Fruit fly (Drosophila melanogaster) whole organism, embryonic: ENCODE measurements around the gene CG14803.

ENCODE experiments used
- C15 ChIP-seq: fragments of 200-800 bp; sonication (Bioruptor generic); IDR thresholded peaks from 3 replicates; pipeline ENCODE4 v1.3.6; 2022; ENCODE audit warnings: missing biosample characterization, missing genetic modification characterization
- CG10267 ChIP-seq: fragments of 200-800 bp; sonication (Bioruptor generic); optimal IDR thresholded peaks from 2 replicates; lab custom pipeline; 2018; ENCODE audit warnings: missing biosample characterization, mild to moderate bottlenecking, missing genetic modification characterization, moderate library complexity
- CG11696 ChIP-seq: fragments of 200-800 bp; sonication (Bioruptor generic); IDR thresholded peaks from 2 replicates; pipeline ENCODE4 v1.3.6; 2022; ENCODE audit warnings: missing biosample characterization, missing genetic modification characterization
- CG1233 ChIP-seq: fragments of 200-800 bp; sonication (Bioruptor generic); optimal IDR thresholded peaks from 4 replicates; lab custom pipeline; 2018; ENCODE audit warnings: missing biosample characterization, mild to moderate bottlenecking, missing genetic modification characterization
- CG13424 ChIP-seq: fragments of 200-800 bp; sonication (Bioruptor generic); optimal IDR thresholded peaks from 2 replicates; lab custom pipeline; 2019; ENCODE audit warnings: missing biosample characterization, mild to moderate bottlenecking, missing genetic modification characterization, moderate library complexity
- CG14860 ChIP-seq: fragments of 200-800 bp; sonication (Bioruptor generic); IDR thresholded peaks from 3 replicates; pipeline ENCODE4 v1.3.6; 2022; ENCODE audit warnings: missing biosample characterization, missing genetic modification characterization; ENCODE audit not compliant: partially characterized antibody
- CG1529 ChIP-seq: fragments of 200-800 bp; sonication (Bioruptor generic); optimal IDR thresholded peaks from 3 replicates; lab custom pipeline; 2018; ENCODE audit warnings: missing biosample characterization, missing genetic modification characterization
- CG15696 ChIP-seq: fragments of 200-800 bp; sonication (Bioruptor generic); optimal IDR thresholded peaks from 2 replicates; lab custom pipeline; 2019; ENCODE audit warnings: missing biosample characterization, mild to moderate bottlenecking, missing genetic modification characterization, moderate library complexity
- CG16779 ChIP-seq: fragments of 200-800 bp; sonication (Bioruptor generic); IDR thresholded peaks from 2 replicates; pipeline ENCODE4 v1.3.6; 2022; ENCODE audit warnings: missing biosample characterization, missing genetic modification characterization
- CG17328 ChIP-seq: fragments of 200-800 bp; sonication (Bioruptor generic); IDR thresholded peaks from 2 replicates; pipeline ENCODE4 v1.3.6; 2022; ENCODE audit warnings: missing biosample characterization, missing genetic modification characterization
- CG17361 ChIP-seq: fragments of 200-800 bp; sonication (Bioruptor generic); IDR thresholded peaks from 3 replicates; pipeline ENCODE4 v1.3.6; 2022; ENCODE audit warnings: missing biosample characterization, missing genetic modification characterization
- CG17802 ChIP-seq: fragments of 200-800 bp; sonication (Bioruptor generic); optimal IDR thresholded peaks from 2 replicates; lab custom pipeline; 2018; ENCODE audit warnings: missing biosample characterization, mild to moderate bottlenecking, missing genetic modification characterization, moderate library complexity
- CG4424 ChIP-seq: fragments of 200-800 bp; sonication (Bioruptor generic); optimal IDR thresholded peaks from 3 replicates; lab custom pipeline; 2016; ENCODE audit warnings: missing biosample characterization, missing genetic modification characterization
- CG7357 ChIP-seq: fragments of 200-800 bp; sonication (Bioruptor generic); IDR thresholded peaks from 3 replicates; pipeline ENCODE4 v1.3.6; 2022; ENCODE audit warnings: missing biosample characterization, missing genetic modification characterization
- D ChIP-seq, 2 experiments: fragments of 200-800 bp in 1 of 2; fragments of >200 bp in 1 of 2; sonication (Bioruptor generic) in 1 of 2; optimal IDR thresholded peaks; 2 replicates in 1 of 2; 3 replicates in 1 of 2; lab custom pipeline; 2017; ENCODE audit warnings: mild to moderate bottlenecking in 1 of 2, missing biosample characterization in 1 of 2, missing genetic modification characterization in 1 of 2, missing genetic modification reagents in 1 of 2
- D19A ChIP-seq: fragments of 200-800 bp; optimal IDR thresholded peaks from 3 replicates; lab custom pipeline; 2019; ENCODE audit warnings: missing biosample characterization, mild to moderate bottlenecking, missing genetic modification characterization, moderate library complexity
- Dll ChIP-seq: fragments of 200-800 bp; sonication (Bioruptor generic); IDR thresholded peaks from 4 replicates; pipeline ENCODE4 v1.3.6; 2022; ENCODE audit warnings: missing biosample characterization, missing genetic modification characterization; ENCODE audit not compliant: partially characterized antibody
- Doc2 ChIP-seq: fragments of 200-800 bp; sonication (Bioruptor generic); IDR thresholded peaks from 2 replicates; pipeline ENCODE4 v1.3.6; 2022; ENCODE audit warnings: missing biosample characterization, missing genetic modification characterization
- Elba2 ChIP-seq: fragments of 200-800 bp; sonication (Bioruptor generic); optimal IDR thresholded peaks from 3 replicates; lab custom pipeline; 2016; ENCODE audit warnings: missing biosample characterization, missing genetic modification characterization
- GATAe ChIP-seq: fragments of 200-800 bp; sonication (Bioruptor generic); conservative IDR thresholded peaks from 2 replicates; pipeline ENCODE4 v1.3.6; 2022; ENCODE audit warnings: missing biosample characterization, missing genetic modification characterization
- Ptx1 ChIP-seq: fragments of 200-800 bp; sonication (Bioruptor generic); IDR thresholded peaks from 2 replicates; pipeline ENCODE4 v1.3.6; 2022; ENCODE audit warnings: missing biosample characterization, missing genetic modification characterization
- Rfx ChIP-seq: fragments of 200-800 bp; sonication (Bioruptor generic); IDR thresholded peaks from 2 replicates; pipeline ENCODE4 v1.3.6; 2022; ENCODE audit warnings: missing biosample characterization, missing genetic modification characterization
- Sox100B ChIP-seq: fragments of 200-800 bp; sonication (Bioruptor generic); optimal IDR thresholded peaks from 3 replicates; lab custom pipeline; 2018; ENCODE audit warnings: missing biosample characterization, mild to moderate bottlenecking, missing genetic modification characterization
- Sox102F ChIP-seq: fragments of 200-800 bp; sonication (Bioruptor generic); optimal IDR thresholded peaks from 2 replicates; lab custom pipeline; 2018; ENCODE audit warnings: missing biosample characterization, mild to moderate bottlenecking, missing genetic modification characterization, moderate library complexity
- Vsx1 ChIP-seq: fragments of 200-800 bp; sonication (Bioruptor generic); optimal IDR thresholded peaks from 2 replicates; lab custom pipeline; 2017; ENCODE audit warnings: missing biosample characterization, mild to moderate bottlenecking, missing genetic modification characterization, missing genetic modification reagents
- Xrp1 ChIP-seq: fragments of 200-800 bp; sonication (Bioruptor generic); IDR thresholded peaks from 2 replicates; pipeline ENCODE4 v1.3.6; 2022; ENCODE audit warnings: missing biosample characterization, missing genetic modification characterization
- az2 ChIP-seq: fragments of 200-800 bp; sonication (Bioruptor generic); optimal IDR thresholded peaks from 3 replicates; lab custom pipeline; 2016; ENCODE audit warnings: missing biosample characterization, missing genetic modification characterization
- br ChIP-seq: fragments of >200 bp; optimal IDR thresholded peaks from 2 replicates; lab custom pipeline; 2017
- cas ChIP-seq: fragments of 200-800 bp; sonication (Bioruptor generic); IDR thresholded peaks from 2 replicates; pipeline ENCODE4 v1.3.6; 2022; ENCODE audit warnings: missing biosample characterization, missing genetic modification characterization
- chn ChIP-seq: fragments of 200-800 bp; sonication (Bioruptor generic); optimal IDR thresholded peaks from 2 replicates; lab custom pipeline; 2016; ENCODE audit warnings: missing biosample characterization, missing genetic modification characterization
- dmrt11E ChIP-seq: fragments of 200-800 bp; sonication (Bioruptor generic); optimal IDR thresholded peaks from 3 replicates; lab custom pipeline; 2018; ENCODE audit warnings: missing biosample characterization, mild to moderate bottlenecking, missing genetic modification characterization, moderate library complexity
- emc ChIP-seq: fragments of 200-800 bp; sonication (Bioruptor generic); optimal IDR thresholded peaks from 2 replicates; lab custom pipeline; 2016; ENCODE audit warnings: missing biosample characterization, missing genetic modification characterization
- fd102C ChIP-seq: fragments of 200-800 bp; sonication (Bioruptor generic); optimal IDR thresholded peaks from 2 replicates; lab custom pipeline; 2018; ENCODE audit warnings: missing biosample characterization, mild to moderate bottlenecking, missing genetic modification characterization, moderate library complexity
- fu2 ChIP-seq: fragments of 200-800 bp; sonication (Bioruptor generic); optimal IDR thresholded peaks from 2 replicates; lab custom pipeline; 2016; ENCODE audit warnings: missing biosample characterization, missing genetic modification characterization
- gce ChIP-seq: fragments of 200-800 bp; sonication (Bioruptor generic); IDR thresholded peaks from 3 replicates; pipeline ENCODE4 v1.3.6; 2022; ENCODE audit warnings: missing biosample characterization, missing genetic modification characterization
- ken ChIP-seq: fragments of 200-800 bp; sonication (Bioruptor generic); IDR thresholded peaks from 3 replicates; pipeline ENCODE4 v1.3.6; 2022; ENCODE audit warnings: missing biosample characterization, missing genetic modification characterization
- kni ChIP-seq: fragments of 200-800 bp; sonication (Bioruptor generic); optimal IDR thresholded peaks from 3 replicates; lab custom pipeline; 2017; ENCODE audit warnings: mild to moderate bottlenecking, missing biosample characterization, missing genetic modification reagents, missing genetic modification characterization
- knrl ChIP-seq: fragments of 200-800 bp; sonication (Bioruptor generic); IDR thresholded peaks from 3 replicates; pipeline ENCODE4 v1.3.6; 2022; ENCODE audit warnings: missing biosample characterization, missing genetic modification characterization; ENCODE audit not compliant: partially characterized antibody
- mam ChIP-seq: fragments of 200-800 bp; sonication (Bioruptor generic); optimal IDR thresholded peaks from 3 replicates; lab custom pipeline; 2016; ENCODE audit warnings: missing biosample characterization, missing genetic modification characterization
- otp ChIP-seq: fragments of 200-800 bp; sonication (Bioruptor generic); IDR thresholded peaks from 3 replicates; pipeline ENCODE4, ENCODE4 v1.3.6; 2022; ENCODE audit warnings: missing biosample characterization, missing genetic modification characterization
- prd ChIP-seq, 3 experiments: fragments of >200 bp in 2 of 3; fragments of 200-800 bp in 1 of 3; sonication (Bioruptor generic) in 1 of 3; optimal IDR thresholded peaks in 2 of 3; IDR thresholded peaks in 1 of 3; 2 replicates in 2 of 3; 3 replicates in 1 of 3; pipeline versions ENCODE4 v1.3.6 to Lab custom; 2017 to 2022; ENCODE audit warnings: missing biosample characterization in 1 of 3, missing genetic modification characterization in 1 of 3
- slou ChIP-seq: fragments of 200-800 bp; sonication (Bioruptor generic); optimal IDR thresholded peaks from 3 replicates; lab custom pipeline; 2016; ENCODE audit warnings: missing biosample characterization, missing genetic modification characterization
- so ChIP-seq: fragments of 200-800 bp; sonication (Bioruptor generic); IDR thresholded peaks from 3 replicates; pipeline ENCODE4 v1.3.6; 2022; ENCODE audit warnings: missing biosample characterization, missing genetic modification characterization
- stc ChIP-seq: fragments of 200-800 bp; sonication (Bioruptor generic); IDR thresholded peaks from 2 replicates; pipeline ENCODE4 v1.3.6; 2022; ENCODE audit warnings: missing biosample characterization, missing genetic modification characterization
- sug ChIP-seq: fragments of 200-800 bp; optimal IDR thresholded peaks from 2 replicates; lab custom pipeline; 2019; ENCODE audit warnings: missing biosample characterization, mild to moderate bottlenecking, missing genetic modification characterization, moderate library complexity
- tio ChIP-seq: fragments of 200-800 bp; sonication (Bioruptor generic); optimal IDR thresholded peaks from 2 replicates; lab custom pipeline; 2017; ENCODE audit warnings: missing biosample characterization, missing genetic modification characterization, inconsistent platforms
- twi ChIP-seq: fragments of 200-800 bp; optimal IDR thresholded peaks from 2 replicates; lab custom pipeline; 2019; ENCODE audit warnings: missing biosample characterization, mild to moderate bottlenecking, missing genetic modification characterization, moderate library complexity
- wdn ChIP-seq: fragments of 200-800 bp; sonication (Bioruptor generic); IDR thresholded peaks from 2 replicates; pipeline ENCODE4 v1.3.6; 2022; ENCODE audit warnings: missing biosample characterization, missing genetic modification characterization
- wek ChIP-seq: fragments of 200-800 bp; sonication (Bioruptor generic); optimal IDR thresholded peaks from 3 replicates; lab custom pipeline; 2018; ENCODE audit warnings: missing biosample characterization, mild to moderate bottlenecking, missing genetic modification characterization, moderate library complexity
- zf30C ChIP-seq: fragments of 200-800 bp; sonication (Bioruptor generic); optimal IDR thresholded peaks from 3 replicates; lab custom pipeline; 2018; ENCODE audit warnings: missing biosample characterization, mild to moderate bottlenecking, missing genetic modification characterization

Gene CG14803

dm6 chrX:1854070-1854469 is 14.6 kb upstream of the CG14803 start (continued):
- TF ChIP-seq emc (GFP tag; lab: Kevin White, UChicago) (no peak), Dll (GFP tag; lab: Robert Waterston, UW) (no peak), ken (no peak), GATAe (GFP tag; lab: Robert Waterston, UW) (peak; percentile 34; the same call in 1 of the 2 replicates), Doc2 (GFP tag; lab: Robert Waterston, UW) (no peak), zf30C (no peak), so (GFP tag; lab: Robert Waterston, UW) (peak; percentile 87; the same call in 2 of the 3 replicates), br (lab: Kevin White, UChicago) (no peak), CG17328 (GFP tag; lab: Robert Waterston, UW) (no peak), prd (optimal IDR thresholded peaks at IDR 0.05; lab: Kevin White, UChicago) (no peak), prd (GFP tag; IDR thresholded peaks at IDR 0.05; lab: Robert Waterston, UW) (0 out of 3 replicates have a peak, but pooled peaks have one; percentile 20), fd102C (GFP tag; lab: Kevin White, UChicago) (no peak), Elba2 (no peak), otp (GFP tag; lab: Robert Waterston, UW) (peak; percentile 59; the same call in 1 of the 3 replicates), CG17802 (no peak), sug (tag; lab: Kevin White, UChicago) (peak; percentile 56), CG15696 (tag; lab: Kevin White, UChicago) (no peak), C15 (GFP tag; lab: Robert Waterston, UW) (peak; percentile 71; the same call in 1 of the 3 replicates), CG13424 (peak; percentile 24), stc (0 out of 2 replicates have a peak, but pooled peaks have one; percentile 9), wek (peak; percentile 75), Xrp1 (GFP tag; lab: Robert Waterston, UW) (no peak), CG11696 (GFP tag; lab: Robert Waterston, UW) (0 out of 2 replicates have a peak, but pooled peaks have one; percentile 49), az2 (GFP tag; lab: Kevin White, UChicago) (no peak), Sox100B (peak; percentile 22), fu2 (no peak), cas (GFP tag; lab: Robert Waterston, UW) (peak; percentile 66; the same call in 1 of the 2 replicates), knrl (GFP tag; lab: Robert Waterston, UW) (no peak), Vsx1 (peak; percentile 72), dmrt11E (tag; lab: Kevin White, UChicago) (no peak), slou (peak; percentile 56), gce (GFP tag; lab: Robert Waterston, UW) (peak; percentile 62; the same call in 1 of the 3 replicates), chn (GFP tag; lab: Kevin White, UChicago) (no peak), CG14860 (GFP tag; lab: Robert Waterston, UW) (no peak), CG1529 (GFP tag; lab: Kevin White, UChicago) (no peak), tio (peak; percentile 11), CG7357 (GFP tag; lab: Robert Waterston, UW) (peak; percentile 21; the same call in 1 of the 3 replicates), CG1233 (GFP tag; lab: Kevin White, UChicago) (peak; percentile 61), twi (no peak), D19A (tag; lab: Kevin White, UChicago) (no peak), Rfx (GFP tag; lab: Robert Waterston, UW) (peak; percentile 80), CG10267 (tag; lab: Kevin White, UChicago) (no peak), kni (GFP tag; lab: Kevin White, UChicago) (no peak), D (optimal IDR thresholded peaks at IDR 0.05; lab: Kevin White, UChicago) (no peak), D (GFP tag; optimal IDR thresholded peaks at IDR 0.05; lab: Kevin White, UChicago) (no peak), Sox102F (GFP tag; lab: Kevin White, UChicago) (peak; percentile 14), Ptx1 (no peak), CG16779 (GFP tag; lab: Robert Waterston, UW) (peak; percentile 65; the same call in 1 of the 2 replicates), CG17361 (GFP tag; lab: Robert Waterston, UW) (no peak), wdn (GFP tag; lab: Robert Waterston, UW) (peak; percentile 60; the same call in 1 of the 2 replicates), mam (GFP tag; lab: Kevin White, UChicago) (peak; percentile 56), CG4424 (GFP tag; lab: Kevin White, UChicago) (no peak)
